Fruit fly (Drosophila melanogaster) whole organism, embryonic: Measurements from ENCODE around the gene CG15142.

ENCODE experiments used
- CG6854 ChIP-seq: fragments of 200-800 bp; sonication (Bioruptor generic); optimal IDR thresholded peaks from 3 replicates; lab custom pipeline; 2017; ENCODE audit warnings: missing biosample characterization, mild to moderate bottlenecking, missing genetic modification characterization
- kni ChIP-seq: fragments of 200-800 bp; sonication (Bioruptor generic); optimal IDR thresholded peaks from 3 replicates; lab custom pipeline; 2017; ENCODE audit warnings: mild to moderate bottlenecking, missing biosample characterization, missing genetic modification reagents, missing genetic modification characterization

dm6 chr2L:17529022-17529421 is 30.4 kb upstream of the CG15142 start, which contains the start of gene CG15144:
- TF ChIP-seq CG6854 (GFP tag; lab: Kevin White, UChicago) (no peak), kni (no peak)
